Fruit fly (Drosophila melanogaster) whole organism, embryonic: ENCODE results near the gene Sbf.
A peak's percentile ranks its signal among the peaks of the same experiment; 100 is the strongest.

Source experiments
- Antp ChIP-seq: fragments of 200-800 bp; sonication (Bioruptor generic); optimal IDR thresholded peaks from 3 replicates; lab custom pipeline; 2016; ENCODE audit warnings: missing biosample characterization, missing genetic modification characterization
- Awh ChIP-seq: fragments of 200-800 bp; sonication (Bioruptor generic); IDR thresholded peaks from 2 replicates; pipeline ENCODE4, ENCODE4 v1.3.6; 2022; ENCODE audit warnings: missing biosample characterization, missing genetic modification characterization
- Bdp1 ChIP-seq: fragments of 200-800 bp; sonication (Bioruptor generic); optimal IDR thresholded peaks from 3 replicates; lab custom pipeline; 2016; ENCODE audit warnings: missing biosample characterization, missing genetic modification characterization
- CG10321 ChIP-seq: fragments of 200-800 bp; sonication (Bioruptor generic); IDR thresholded peaks from 2 replicates; pipeline ENCODE4 v1.3.6; 2022; ENCODE audit warnings: missing biosample characterization, missing genetic modification characterization
- CG10959 ChIP-seq: fragments of 200-800 bp; sonication (Bioruptor generic); IDR thresholded peaks from 2 replicates; pipeline ENCODE4 v1.3.6; 2022; ENCODE audit warnings: missing biosample characterization, missing genetic modification characterization
- CG11247 ChIP-seq: fragments of 200-800 bp; sonication (Bioruptor generic); IDR thresholded peaks from 2 replicates; pipeline ENCODE4 v1.3.6; 2022; ENCODE audit warnings: missing biosample characterization, missing genetic modification characterization
- CG11504 ChIP-seq: fragments of 200-800 bp; sonication (Bioruptor generic); optimal IDR thresholded peaks from 3 replicates; lab custom pipeline; 2019; ENCODE audit warnings: missing biosample characterization, mild to moderate bottlenecking, missing genetic modification characterization, moderate library complexity
- CG14050 ChIP-seq: fragments of 200-800 bp; sonication (Bioruptor generic); IDR thresholded peaks from 3 replicates; pipeline ENCODE4 v1.3.6; 2022; ENCODE audit warnings: missing biosample characterization, missing genetic modification characterization
- CG14441 ChIP-seq: fragments of 200-800 bp; sonication (Bioruptor generic); IDR thresholded peaks from 2 replicates; pipeline ENCODE4 v1.3.6; 2022; ENCODE audit warnings: missing biosample characterization, missing genetic modification characterization
- CG15514 ChIP-seq: fragments of 200-800 bp; sonication (Bioruptor generic); optimal IDR thresholded peaks from 3 replicates; lab custom pipeline; 2017; ENCODE audit warnings: missing biosample characterization, missing genetic modification characterization, mild to moderate bottlenecking, moderate library complexity, missing genetic modification reagents
- CG18011 ChIP-seq: fragments of 200-800 bp; sonication (Bioruptor generic); optimal IDR thresholded peaks from 2 replicates; lab custom pipeline; 2017; ENCODE audit warnings: missing biosample characterization, missing genetic modification characterization, mild to moderate bottlenecking, moderate library complexity, missing genotype
- CG18619 ChIP-seq: fragments of 200-800 bp; sonication (Bioruptor generic); optimal IDR thresholded peaks from 3 replicates; lab custom pipeline; 2017; ENCODE audit warnings: missing biosample characterization, mild to moderate bottlenecking, missing genetic modification characterization
- CG2889 ChIP-seq: fragments of 200-800 bp; sonication (Bioruptor generic); IDR thresholded peaks from 3 replicates; pipeline ENCODE4 v1.3.6; 2022; ENCODE audit warnings: missing biosample characterization, missing genetic modification characterization
- CG30403 ChIP-seq: fragments of 200-800 bp; sonication (Bioruptor generic); optimal IDR thresholded peaks from 3 replicates; lab custom pipeline; 2016; ENCODE audit warnings: missing biosample characterization, missing genetic modification characterization
- CG32772 ChIP-seq: fragments of 200-800 bp; sonication (Bioruptor generic); IDR thresholded peaks from 2 replicates; pipeline ENCODE4 v1.3.6; 2022; ENCODE audit warnings: missing biosample characterization, missing genetic modification characterization
- CG3838 ChIP-seq: fragments of 200-800 bp; sonication (Bioruptor generic); optimal IDR thresholded peaks from 3 replicates; lab custom pipeline; 2016; ENCODE audit warnings: missing biosample characterization, missing genetic modification characterization
- CG3847 ChIP-seq: fragments of 200-800 bp; sonication (Bioruptor generic); IDR thresholded peaks from 2 replicates; pipeline ENCODE4 v1.3.6; 2022; ENCODE audit warnings: missing biosample characterization, missing genetic modification characterization
- CG42726 ChIP-seq: fragments of 200-800 bp; sonication (Bioruptor generic); IDR thresholded peaks from 2 replicates; pipeline ENCODE4 v1.3.6; 2022; ENCODE audit warnings: missing biosample characterization, missing genetic modification characterization; ENCODE audit not compliant: partially characterized antibody
- CG5245 ChIP-seq: fragments of 200-800 bp; sonication (Bioruptor generic); optimal IDR thresholded peaks from 3 replicates; lab custom pipeline; 2016; ENCODE audit warnings: missing biosample characterization, missing genetic modification characterization
- CG6654 ChIP-seq: fragments of 200-800 bp; sonication (Bioruptor generic); optimal IDR thresholded peaks from 2 replicates; lab custom pipeline; 2017; ENCODE audit warnings: missing biosample characterization, mild to moderate bottlenecking, missing genetic modification characterization
- CG8281 ChIP-seq: fragments of 200-800 bp; sonication (Bioruptor generic); optimal IDR thresholded peaks from 2 replicates; lab custom pipeline; 2018; ENCODE audit warnings: missing biosample characterization, mild to moderate bottlenecking, missing genetic modification characterization, moderate library complexity
- CG9876 ChIP-seq: fragments of 200-800 bp; sonication (Bioruptor generic); optimal IDR thresholded peaks from 2 replicates; lab custom pipeline; 2016; ENCODE audit warnings: missing biosample characterization, missing genetic modification characterization
- Doc2 ChIP-seq: fragments of 200-800 bp; sonication (Bioruptor generic); IDR thresholded peaks from 2 replicates; pipeline ENCODE4 v1.3.6; 2022; ENCODE audit warnings: missing biosample characterization, missing genetic modification characterization
- HHEX ChIP-seq: fragments of 200-800 bp; sonication (Bioruptor generic); optimal IDR thresholded peaks from 3 replicates; lab custom pipeline; 2017; ENCODE audit warnings: missing biosample characterization, mild to moderate bottlenecking, missing genetic modification characterization, missing genetic modification reagents
- Neu2 ChIP-seq: fragments of 200-800 bp; sonication (Bioruptor generic); optimal IDR thresholded peaks from 3 replicates; lab custom pipeline; 2016; ENCODE audit warnings: missing biosample characterization, missing genetic modification characterization, borderline replicate concordance
- Oli ChIP-seq: fragments of 200-800 bp; sonication (Bioruptor generic); optimal IDR thresholded peaks from 2 replicates; lab custom pipeline; 2018; ENCODE audit warnings: missing biosample characterization, mild to moderate bottlenecking, missing genetic modification characterization, moderate library complexity
- Rx ChIP-seq: fragments of 200-800 bp; sonication (Bioruptor generic); IDR thresholded peaks from 2 replicates; pipeline ENCODE4 v1.3.6; 2022; ENCODE audit warnings: missing biosample characterization, missing genetic modification characterization
- Side ChIP-seq: fragments of 200-800 bp; sonication (Bioruptor generic); optimal IDR thresholded peaks from 2 replicates; lab custom pipeline; 2016; ENCODE audit warnings: missing biosample characterization, missing genetic modification characterization
- Sin3A ChIP-seq: fragments of >200 bp; optimal IDR thresholded peaks from 2 replicates; lab custom pipeline; 2018
- Sry-β ChIP-seq: fragments of 200-800 bp; sonication (Bioruptor generic); optimal IDR thresholded peaks from 2 replicates; lab custom pipeline; 2018; ENCODE audit warnings: missing biosample characterization, mild to moderate bottlenecking, missing genetic modification characterization, moderate library complexity
- Tbp ChIP-seq: fragments of >200 bp; optimal IDR thresholded peaks from 2 replicates; lab custom pipeline; 2018; ENCODE audit warnings: missing biosample characterization, missing genetic modification characterization
- dan ChIP-seq: fragments of 200-800 bp; sonication (Bioruptor generic); IDR thresholded peaks from 2 replicates; pipeline ENCODE4 v1.3.6; 2022; ENCODE audit warnings: missing biosample characterization, missing genetic modification characterization
- exex ChIP-seq: fragments of 200-800 bp; sonication (Bioruptor generic); optimal IDR thresholded peaks from 4 replicates; lab custom pipeline; 2018; ENCODE audit warnings: missing biosample characterization, mild to moderate bottlenecking, missing genetic modification characterization, moderate library complexity
- fd96Cb ChIP-seq: fragments of 200-800 bp; sonication (Bioruptor generic); optimal IDR thresholded peaks from 2 replicates; lab custom pipeline; 2018; ENCODE audit warnings: missing biosample characterization, mild to moderate bottlenecking, missing genetic modification characterization, moderate library complexity
- ftz-f1 ChIP-seq: fragments of 200-800 bp; sonication (Bioruptor generic); optimal IDR thresholded peaks from 2 replicates; lab custom pipeline; 2016; ENCODE audit warnings: missing biosample characterization, missing genetic modification characterization
- hb ChIP-seq: fragments of 200-800 bp; sonication (Bioruptor generic); IDR thresholded peaks from 3 replicates; pipeline ENCODE4 v1.3.6; 2022; ENCODE audit warnings: missing biosample characterization, missing genetic modification characterization; ENCODE audit not compliant: partially characterized antibody
- her ChIP-seq: fragments of 200-800 bp; sonication (Bioruptor generic); optimal IDR thresholded peaks from 2 replicates; lab custom pipeline; 2016; ENCODE audit warnings: missing biosample characterization, missing genetic modification characterization
- hkb ChIP-seq, 2 experiments: fragments of 200-800 bp in 1 of 2; fragments of >200 bp in 1 of 2; sonication (Bioruptor generic) in 1 of 2; IDR thresholded peaks in 1 of 2; optimal IDR thresholded peaks in 1 of 2; 2 replicates each; pipeline versions ENCODE4 v1.3.6 to Lab custom; 2017 to 2022; ENCODE audit warnings: missing biosample characterization in 1 of 2, missing genetic modification characterization in 1 of 2
- insv ChIP-seq, 2 experiments: fragments of 200-800 bp; sonication (Bioruptor generic); optimal IDR thresholded peaks; 3 replicates each; lab custom pipeline; 2016 to 2018; ENCODE audit warnings: missing biosample characterization in 2 of 2, missing genetic modification characterization in 2 of 2
- jigr1 ChIP-seq: fragments of 200-800 bp; sonication (Bioruptor generic); IDR thresholded peaks from 3 replicates; pipeline ENCODE4 v1.3.6; 2022; ENCODE audit warnings: missing biosample characterization, missing genetic modification characterization
- jing ChIP-seq: fragments of 200-800 bp; sonication (Bioruptor generic); optimal IDR thresholded peaks from 2 replicates; lab custom pipeline; 2018; ENCODE audit warnings: missing biosample characterization, mild to moderate bottlenecking, missing genetic modification characterization
- klu ChIP-seq: fragments of 200-800 bp; sonication (Bioruptor generic); IDR thresholded peaks from 2 replicates; pipeline ENCODE4 v1.3.6; 2022; ENCODE audit warnings: missing biosample characterization, missing genetic modification characterization
- nmo ChIP-seq: fragments of 200-800 bp; sonication (Bioruptor generic); optimal IDR thresholded peaks from 2 replicates; lab custom pipeline; 2018; ENCODE audit warnings: missing biosample characterization, mild to moderate bottlenecking, missing genetic modification characterization, moderate library complexity
- onecut ChIP-seq: fragments of 200-800 bp; sonication (Bioruptor generic); IDR thresholded peaks from 2 replicates; pipeline ENCODE4 v1.3.6; 2022; ENCODE audit warnings: missing biosample characterization, missing genetic modification characterization
- org-1 ChIP-seq: fragments of 200-800 bp; sonication (Bioruptor generic); optimal IDR thresholded peaks from 2 replicates; lab custom pipeline; 2017; ENCODE audit warnings: missing biosample characterization, missing genetic modification characterization
- pnt ChIP-seq: fragments of 200-800 bp; sonication (Bioruptor generic); optimal IDR thresholded peaks from 3 replicates; lab custom pipeline; 2016; ENCODE audit warnings: missing biosample characterization, missing genetic modification characterization
- scrt ChIP-seq: fragments of 200-800 bp; sonication (Bioruptor generic); optimal IDR thresholded peaks from 2 replicates; lab custom pipeline; 2018; ENCODE audit warnings: missing biosample characterization, mild to moderate bottlenecking, missing genetic modification characterization, moderate library complexity
- sd ChIP-seq: fragments of 200-800 bp; sonication (Bioruptor generic); optimal IDR thresholded peaks from 3 replicates; lab custom pipeline; 2018; ENCODE audit warnings: missing biosample characterization, mild to moderate bottlenecking, missing genetic modification characterization, moderate library complexity
- sens-2 ChIP-seq: fragments of 200-800 bp; sonication (Bioruptor generic); IDR thresholded peaks from 2 replicates; pipeline ENCODE4 v1.3.6; 2022; ENCODE audit warnings: missing biosample characterization, missing genetic modification characterization
- ssp ChIP-seq: fragments of 200-800 bp; sonication (Bioruptor generic); IDR thresholded peaks from 2 replicates; pipeline ENCODE4 v1.3.6; 2022; ENCODE audit warnings: missing biosample characterization, missing genetic modification characterization
- vvl ChIP-seq: fragments of 200-800 bp; sonication (Bioruptor generic); IDR thresholded peaks from 2 replicates; pipeline ENCODE4 v1.3.6; 2022; ENCODE audit warnings: missing biosample characterization, missing genetic modification characterization
- wor ChIP-seq: fragments of 200-800 bp; sonication (Bioruptor generic); IDR thresholded peaks from 2 replicates; pipeline ENCODE4 v1.3.6; 2022; ENCODE audit warnings: missing biosample characterization, missing genetic modification characterization

Sbf gene

DNA sequence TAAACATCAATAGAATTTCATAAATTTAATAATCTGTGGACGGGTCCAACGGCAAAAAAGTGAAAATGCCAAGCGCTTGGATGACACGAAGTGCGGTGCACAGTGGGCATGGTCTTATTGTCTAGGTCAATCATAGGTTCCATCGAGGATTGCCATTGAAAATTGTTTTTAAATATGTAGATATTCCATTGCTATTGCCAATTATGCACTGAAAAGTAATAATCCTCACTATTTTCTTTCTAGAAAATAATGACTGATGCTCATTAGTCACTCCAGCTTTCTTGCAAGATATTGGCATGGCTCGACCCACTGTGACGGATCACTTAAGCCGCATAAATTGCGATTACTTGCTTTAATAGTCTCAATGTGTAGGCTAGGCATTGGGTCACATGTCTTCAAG, 10.0 kb upstream of the Sbf start (continued):
- TF ChIP-seq HHEX (GFP tag; lab: Kevin White, UChicago) = no peak
- TF ChIP-seq CG8281 (tag; lab: Kevin White, UChicago) = no peak
- TF ChIP-seq onecut (GFP tag; lab: Robert Waterston, UW) = no peak
- TF ChIP-seq Neu2 (GFP tag; lab: Kevin White, UChicago) = peak; percentile 7
- no peak for TF ChIP-seq ssp (GFP tag; lab: Robert Waterston, UW)
- no peak for TF ChIP-seq CG15514 (GFP tag; lab: Kevin White, UChicago)
- TF ChIP-seq jing (GFP tag; lab: Kevin White, UChicago) = no peak
- TF ChIP-seq Doc2 (GFP tag; lab: Robert Waterston, UW) = no peak
- no peak for TF ChIP-seq CG10321 (GFP tag; lab: Robert Waterston, UW)
- TF ChIP-seq CG30403 (GFP tag; lab: Kevin White, UChicago) = peak; percentile 37
- TF ChIP-seq CG11247 (GFP tag; lab: Robert Waterston, UW) = no peak
- TF ChIP-seq CG14441 (GFP tag; lab: Robert Waterston, UW) = peak; percentile 20; the same call in 1 of the 2 replicates
- TF ChIP-seq vvl (GFP tag; lab: Robert Waterston, UW) = no peak
- no peak for TF ChIP-seq Sin3A (lab: Kevin White, UChicago)
- no peak for TF ChIP-seq org-1 (GFP tag; lab: Kevin White, UChicago)
- peak; percentile 47 for TF ChIP-seq Oli (tag; lab: Kevin White, UChicago)
- peak; percentile 27 for TF ChIP-seq nmo (GFP tag; lab: Kevin White, UChicago)
- peak; percentile 29 for TF ChIP-seq fd96Cb (tag; lab: Kevin White, UChicago)
- TF ChIP-seq hkb (optimal IDR thresholded peaks at IDR 0.05; lab: Kevin White, UChicago) = no peak
- TF ChIP-seq hkb (GFP tag; IDR thresholded peaks at IDR 0.05; lab: Robert Waterston, UW) = peak; percentile 68
- TF ChIP-seq insv (GFP tag; optimal IDR thresholded peaks at IDR 0.05; lab: Kevin White, UChicago) = no peak
- TF ChIP-seq Antp (GFP tag; lab: Kevin White, UChicago) = peak; percentile 9
- TF ChIP-seq jigr1 (GFP tag; lab: Robert Waterston, UW) = peak; percentile 11; the same call in 1 of the 3 replicates
- no peak for TF ChIP-seq wor (GFP tag; lab: Robert Waterston, UW)
- TF ChIP-seq CG2889 = no peak
- no peak for TF ChIP-seq ftz-f1
- no peak for TF ChIP-seq CG18011 (GFP tag; lab: Kevin White, UChicago)
- TF ChIP-seq CG6654 = no peak
- no peak for TF ChIP-seq CG9876 (GFP tag; lab: Kevin White, UChicago)
- TF ChIP-seq Awh = no peak
- TF ChIP-seq klu (GFP tag; lab: Robert Waterston, UW) = no peak
- no peak for TF ChIP-seq CG42726
- TF ChIP-seq CG5245 = no peak
- no peak for TF ChIP-seq CG3847
- peak; percentile 15 for TF ChIP-seq Bdp1 (GFP tag; lab: Kevin White, UChicago)
- TF ChIP-seq CG10959 (GFP tag; lab: Robert Waterston, UW) = no peak
- peak; percentile 53 for TF ChIP-seq CG11504 (tag; lab: Kevin White, UChicago)
- peak; percentile 4 for TF ChIP-seq CG18619 (GFP tag; lab: Kevin White, UChicago)
- TF ChIP-seq CG3838 = no peak
- no peak for TF ChIP-seq exex (tag; lab: Kevin White, UChicago)
- no peak for TF ChIP-seq her (GFP tag; lab: Kevin White, UChicago)
- TF ChIP-seq sd = no peak
- no peak for TF ChIP-seq hb (GFP tag; lab: Robert Waterston, UW)
- TF ChIP-seq Tbp (GFP tag; lab: Kevin White, UChicago) = no peak
- TF ChIP-seq Rx (GFP tag; lab: Robert Waterston, UW) = no peak
- no peak for TF ChIP-seq Sry-β (GFP tag; lab: Kevin White, UChicago)
- no peak for TF ChIP-seq scrt (GFP tag; lab: Kevin White, UChicago)
- no peak for TF ChIP-seq dan
- no peak for TF ChIP-seq CG14050
- TF ChIP-seq CG32772 (GFP tag; lab: Robert Waterston, UW) = no peak
- peak; percentile 22 for TF ChIP-seq pnt (GFP tag; lab: Kevin White, UChicago)
- no peak for TF ChIP-seq Side
- TF ChIP-seq sens-2 (GFP tag; lab: Robert Waterston, UW) = no peak
